Worm (Caenorhabditis elegans): Measurements from ENCODE around the gene C08F1.6.
"Not testable (repeated sequence)": the region's sequence is repeated elsewhere in the genome, so short reads cannot be mapped to it uniquely, and the experiment has no call there.

Gene C08F1.6

ce11 chrII:1788087-1788486 is at the start of gene C08F1.6, which contains the start of gene fbxb-13:
Gene C08F1.6, minus strand, starts transcription at chrII:1788187.
Gene fbxb-13, plus strand, starts transcription at chrII:1788277.
- TF ChIP-seq tlp-1 (tag; optimal IDR thresholded peaks at IDR 0.05): no peak
- no peak for TF ChIP-seq lin-13 (GFP tag; optimal IDR thresholded peaks at IDR 0.05)
- TF ChIP-seq ets-5 (GFP tag; IDR thresholded peaks at IDR 0.05): no peak

- TF ChIP-seq elt-2 (tag; optimal IDR thresholded peaks at IDR 0.05) (peak; percentile 47), lir-3 (tag; optimal IDR thresholded peaks at IDR 0.05; ENCODE audit: poor library complexity) (no peak)
These were observed 48.2 kb upstream of the C08F1.6 start, which contains the start of gene T08E11.1 for ce11 chrII:1836204-1836603. Gene T08E11.1, plus strand, starts transcription at chrII:1836504.

ce11 chrII:1831883-1832388 is 43.9 kb upstream of the C08F1.6 start, which contains the start of gene math-39:
Gene math-39, plus strand, starts transcription at chrII:1832338.
- TF ChIP-seq hlh-4 (tag; optimal IDR thresholded peaks at IDR 0.05) (no peak), isw-1 (GFP tag; IDR thresholded peaks at IDR 0.05) (no peak), C34B4.2 (tag; optimal IDR thresholded peaks at IDR 0.05) (no peak)

ce11 chrII:1830182-1830682 is 42.2 kb upstream of the C08F1.6 start, which contains the start of gene math-40:
Gene math-40, plus strand, starts transcription at chrII:1830632.
- TF ChIP-seq hlh-17 (GFP tag; optimal IDR thresholded peaks at IDR 0.05; ENCODE audit: borderline replicate concordance) (no peak), elt-2 (tag; optimal IDR thresholded peaks at IDR 0.05) (peak; percentile 26), efl-1 (optimal IDR thresholded peaks at IDR 0.05) (no peak), efl-1 (GFP tag; optimal IDR thresholded peaks at IDR 0.05 in 1 of 2) (peak in 1 of 2 experiments; percentile 18)

ce11 chrII:1824329-1824728 is 36.3 kb upstream of the C08F1.6 start, which contains the start of gene math-41:
Gene math-41, plus strand, starts transcription at chrII:1824629.
- TF ChIP-seq nhr-77 (tag; optimal IDR thresholded peaks at IDR 0.05); unc-62 (GFP tag; optimal IDR thresholded peaks at IDR 0.05); F16B12.6 (tag; optimal IDR thresholded peaks at IDR 0.05): not testable (repeated sequence)

- peak; percentile 62 for TF ChIP-seq elt-2 (tag; optimal IDR thresholded peaks at IDR 0.05)
These were observed 35.6 kb upstream of the C08F1.6 start for ce11 chrII:1823597-1823996.

ce11 chrII:1820774-1821173 is 32.8 kb upstream of the C08F1.6 start, which contains the start of gene fbxa-3:
Gene fbxa-3, minus strand, starts transcription at chrII:1820874.
- TF ChIP-seq ama-1 (optimal IDR thresholded peaks at IDR 0.05) (no peak), lin-13 (GFP tag; optimal IDR thresholded peaks at IDR 0.05) (no peak), dpl-1 (GFP tag; optimal IDR thresholded peaks at IDR 0.05) (no peak), mab-9 (GFP tag; IDR thresholded peaks at IDR 0.05) (no peak), snpc-4 (tag; optimal IDR thresholded peaks at IDR 0.05) (no peak), lin-35 (GFP tag; optimal IDR thresholded peaks at IDR 0.05) (no peak), pag-3 (tag; optimal IDR thresholded peaks at IDR 0.05; ENCODE audit: borderline replicate concordance, insufficient read depth) (no peak), ceh-88 (GFP tag; IDR thresholded peaks at IDR 0.05) (no peak), nhr-237 (tag; optimal IDR thresholded peaks at IDR 0.05) (no peak), vab-15 (tag; optimal IDR thresholded peaks at IDR 0.05) (no peak)

ce11 chrII:1819944-1820570 is 32.1 kb upstream of the C08F1.6 start, which contains the start of gene fbxc-19:
Gene fbxc-19, plus strand, starts transcription at chrII:1820479.
- TF ChIP-seq vab-15 (tag; optimal IDR thresholded peaks at IDR 0.05) (no peak), unc-30 (tag; optimal IDR thresholded peaks at IDR 0.05) (no peak), pag-3 (tag; optimal IDR thresholded peaks at IDR 0.05; ENCODE audit: borderline replicate concordance, insufficient read depth) (no peak), fos-1 (tag; optimal IDR thresholded peaks at IDR 0.05) (peak; percentile 35), nhr-76 (tag; optimal IDR thresholded peaks at IDR 0.05) (no peak), nhr-85 (tag) (peak; percentile 83), zip-4 (GFP tag; optimal IDR thresholded peaks at IDR 0.05) (peak; percentile 98), mep-1 (tag; optimal IDR thresholded peaks at IDR 0.05) (peak; percentile 58), elt-2 (tag; optimal IDR thresholded peaks at IDR 0.05) (peak; percentile 100), aly-2 (tag; optimal IDR thresholded peaks at IDR 0.05) (no peak), sup-37 (GFP tag; optimal IDR thresholded peaks at IDR 0.05) (no peak), lir-3 (tag; optimal IDR thresholded peaks at IDR 0.05; ENCODE audit: poor library complexity) (peak; percentile 38), fkh-4 (tag; optimal IDR thresholded peaks at IDR 0.05; ENCODE audit: borderline replicate concordance) (no peak), ceh-88 (GFP tag; IDR thresholded peaks at IDR 0.05) (no peak), blmp-1 (tag; optimal IDR thresholded peaks at IDR 0.05) (peak; percentile 35), alr-1 (tag; optimal IDR thresholded peaks at IDR 0.05; ENCODE audit: borderline replicate concordance) (no peak), lin-14 (GFP tag; optimal IDR thresholded peaks at IDR 0.05) (peak; percentile 73), ceh-63 (GFP tag; optimal IDR thresholded peaks at IDR 0.05) (no peak), lin-13 (GFP tag; optimal IDR thresholded peaks at IDR 0.05) (peak; percentile 40)

Data from whole organism, L1 larva.